Worm (Caenorhabditis elegans) whole organism, L2 larva: Measurements from ENCODE around the gene Y43F8C.9.
A peak's percentile ranks its signal among the peaks of the same experiment; 100 is the strongest.

Experiments
- R02D3.7 ChIP-seq: fragments of 150-350 bp; optimal IDR thresholded peaks from 2 replicates; lab custom pipeline; 2014; ENCODE audit warnings: missing biosample characterization, missing genetic modification characterization
- Y55F3AM.14 ChIP-seq: fragments of 200-800 bp; sonication (Bioruptor generic); optimal IDR thresholded peaks from 2 replicates; lab custom pipeline; 2018; ENCODE audit warnings: mild to moderate bottlenecking, missing genetic modification characterization, missing compliant biosample characterization
- ZK546.5 ChIP-seq: sonication (generic microtip); optimal IDR thresholded peaks from 2 replicates; lab custom pipeline; 2017; ENCODE audit warnings: missing biosample characterization, missing genetic modification characterization
- alr-1 ChIP-seq: fragments of 150-350 bp; optimal IDR thresholded peaks from 2 replicates; lab custom pipeline; 2014; ENCODE audit warnings: missing biosample characterization, missing genetic modification characterization
- blmp-1 ChIP-seq: sonication (generic microtip); optimal IDR thresholded peaks from 2 replicates; lab custom pipeline; 2017; ENCODE audit warnings: missing genetic modification characterization, mild to moderate bottlenecking, missing compliant biosample characterization, antibody characterized with exemption, moderate library complexity; ENCODE audit not compliant: insufficient read depth
- ceh-16 ChIP-seq: fragments of 150-350 bp; optimal IDR thresholded peaks from 2 replicates; lab custom pipeline; 2014; ENCODE audit warnings: missing biosample characterization, missing genetic modification characterization
- ceh-82 ChIP-seq: fragments of 150-350 bp; optimal IDR thresholded peaks from 2 replicates; lab custom pipeline; 2014; ENCODE audit warnings: missing biosample characterization, missing genetic modification characterization
- dmd-4 ChIP-seq: sonication (generic microtip); optimal IDR thresholded peaks from 2 replicates; lab custom pipeline; 2017; ENCODE audit warnings: missing biosample characterization, missing genetic modification characterization
- egl-27 ChIP-seq: sonication (generic microtip); optimal IDR thresholded peaks from 3 replicates; lab custom pipeline; 2017; ENCODE audit warnings: missing biosample characterization, missing genetic modification reagents, missing genetic modification characterization
- elt-3 ChIP-seq: sonication (generic microtip); optimal IDR thresholded peaks from 2 replicates; lab custom pipeline; 2017; ENCODE audit warnings: missing biosample characterization, missing genetic modification characterization
- fos-1 ChIP-seq: fragments of 150-350 bp; optimal IDR thresholded peaks from 2 replicates; lab custom pipeline; 2014; ENCODE audit warnings: missing biosample characterization, missing genetic modification characterization
- gmeb-1 ChIP-seq: fragments of 150-350 bp; optimal IDR thresholded peaks from 2 replicates; lab custom pipeline; 2014; ENCODE audit warnings: missing biosample characterization, missing genetic modification characterization
- lin-13 ChIP-seq: fragments of 150-350 bp; optimal IDR thresholded peaks from 2 replicates; lab custom pipeline; 2014; ENCODE audit warnings: missing biosample characterization, missing genetic modification reagents, missing genetic modification characterization
- lin-39 ChIP-seq: fragments of 150-350 bp; optimal IDR thresholded peaks from 2 replicates; lab custom pipeline; 2014; ENCODE audit warnings: missing biosample characterization, missing genetic modification reagents, missing genetic modification characterization
- lsy-2 ChIP-seq, 2 experiments: fragments of 150-350 bp in 1 of 2; sonication (generic microtip) in 1 of 2; optimal IDR thresholded peaks; 2 replicates each; lab custom pipeline; 2014 to 2017; ENCODE audit warnings: missing biosample characterization in 2 of 2, missing genetic modification characterization in 2 of 2
- mab-5 ChIP-seq: fragments of 150-350 bp; optimal IDR thresholded peaks from 2 replicates; lab custom pipeline; 2014; ENCODE audit warnings: missing biosample characterization, missing genetic modification characterization
- mbf-1 ChIP-seq: sonication (generic microtip); optimal IDR thresholded peaks from 2 replicates; lab custom pipeline; 2017; ENCODE audit warnings: missing biosample characterization, missing genetic modification characterization
- mdl-1 ChIP-seq, 2 experiments: fragments of 150-350 bp in 1 of 2; sonication (generic microtip) in 1 of 2; optimal IDR thresholded peaks; 2 replicates each; lab custom pipeline; 2017; ENCODE audit warnings: missing biosample characterization in 2 of 2, missing genetic modification characterization in 2 of 2
- nhr-10 ChIP-seq: sonication (generic microtip); optimal IDR thresholded peaks from 2 replicates; lab custom pipeline; 2017; ENCODE audit warnings: missing biosample characterization, missing genetic modification characterization
- nhr-11 ChIP-seq: fragments of 150-350 bp; optimal IDR thresholded peaks from 2 replicates; lab custom pipeline; 2014; ENCODE audit warnings: missing biosample characterization, missing genetic modification characterization
- nhr-129 ChIP-seq: fragments of 150-350 bp; optimal IDR thresholded peaks from 2 replicates; lab custom pipeline; 2014; ENCODE audit warnings: missing biosample characterization, missing genetic modification characterization
- nhr-21 ChIP-seq: fragments of 150-350 bp; optimal IDR thresholded peaks from 2 replicates; lab custom pipeline; 2014; ENCODE audit warnings: missing biosample characterization, missing genetic modification characterization
- nhr-237 ChIP-seq: fragments of 150-350 bp; optimal IDR thresholded peaks from 2 replicates; lab custom pipeline; 2014; ENCODE audit warnings: missing biosample characterization, missing genetic modification characterization
- nhr-25 ChIP-seq: fragments of 150-350 bp; sonication (generic microtip); optimal IDR thresholded peaks from 3 replicates; lab custom pipeline; 2014; ENCODE audit warnings: missing biosample characterization, missing genetic modification characterization
- nhr-6 ChIP-seq: fragments of 150-350 bp; optimal IDR thresholded peaks from 2 replicates; lab custom pipeline; 2014; ENCODE audit warnings: missing biosample characterization, missing genetic modification characterization
- nhr-77 ChIP-seq: fragments of 150-350 bp; optimal IDR thresholded peaks from 2 replicates; lab custom pipeline; 2014; ENCODE audit warnings: missing biosample characterization, missing genetic modification characterization
- peb-1 ChIP-seq: fragments of 150-350 bp; optimal IDR thresholded peaks from 2 replicates; lab custom pipeline; 2014; ENCODE audit warnings: missing biosample characterization, missing genetic modification characterization
- sem-4 ChIP-seq: fragments of 150-350 bp; optimal IDR thresholded peaks from 2 replicates; lab custom pipeline; 2014; ENCODE audit warnings: missing biosample characterization, missing genetic modification reagents, missing genetic modification characterization
- skn-1 ChIP-seq: sonication (generic microtip); optimal IDR thresholded peaks from 2 replicates; lab custom pipeline; 2017; ENCODE audit warnings: missing biosample characterization, missing genetic modification characterization
- sma-3 ChIP-seq: sonication (generic microtip); optimal IDR thresholded peaks from 2 replicates; lab custom pipeline; 2016; ENCODE audit warnings: missing genetic modification reagents, missing genetic modification characterization, missing compliant biosample characterization
- unc-39 ChIP-seq: fragments of 150-350 bp; optimal IDR thresholded peaks from 2 replicates; lab custom pipeline; 2014; ENCODE audit warnings: missing biosample characterization, missing genetic modification characterization
- unc-55 ChIP-seq: fragments of 150-350 bp; sonication (generic microtip); optimal IDR thresholded peaks from 3 replicates; lab custom pipeline; 2014; ENCODE audit warnings: missing biosample characterization, missing genetic modification reagents, missing genetic modification characterization
- zag-1 ChIP-seq: fragments of 150-350 bp; optimal IDR thresholded peaks from 2 replicates; lab custom pipeline; 2014; ENCODE audit warnings: missing biosample characterization, missing genetic modification characterization

The Y43F8C.9 gene

DNA sequence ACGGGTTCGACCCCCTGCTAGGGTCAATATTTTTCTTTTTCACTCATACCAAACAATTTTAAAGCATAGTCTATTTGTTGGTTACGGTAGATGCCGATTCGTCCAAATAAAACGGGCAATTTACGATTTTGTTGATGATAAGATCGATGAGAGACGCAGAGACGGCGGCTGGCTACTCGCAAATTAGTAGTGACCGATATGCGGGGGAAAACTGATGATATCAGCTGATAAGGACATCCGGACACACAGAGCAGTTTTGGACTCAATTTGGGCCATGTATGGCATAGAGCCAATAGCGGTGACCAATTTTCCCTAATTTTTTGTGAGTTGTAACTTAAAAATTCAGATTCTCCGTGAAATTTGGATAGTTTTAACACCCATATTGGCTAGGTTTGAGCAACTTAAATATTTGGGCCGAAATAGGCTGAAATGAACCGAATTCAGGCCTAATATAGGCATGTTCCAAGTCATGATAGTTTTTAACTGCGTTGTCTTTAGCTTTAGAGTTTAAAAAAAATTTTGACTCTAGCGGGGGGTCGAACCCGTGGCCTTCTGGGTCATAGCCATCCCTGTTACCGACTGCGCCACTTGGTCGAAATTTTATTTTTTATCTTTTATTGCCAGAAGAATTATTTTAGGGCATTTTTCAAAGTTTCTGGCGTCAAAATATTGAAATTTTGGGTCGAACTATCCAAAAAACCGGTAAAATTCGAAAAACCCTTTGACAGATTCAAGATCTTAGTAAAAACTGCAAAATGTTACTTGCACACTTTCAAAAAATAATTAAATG lies 22.2 kb upstream of the Y43F8C.9 start:
- TF ChIP-seq lsy-2 (tag; optimal IDR thresholded peaks at IDR 0.05; lab: Kevin White, UChicago): peak in 1 of 2 experiments; percentile 9
- TF ChIP-seq Y55F3AM.14 (GFP tag; lab: Kevin White, UChicago): no peak
- TF ChIP-seq lin-13 (GFP tag; lab: Kevin White, UChicago): no peak
- TF ChIP-seq fos-1 (tag; lab: Kevin White, UChicago): no peak
- TF ChIP-seq blmp-1: no peak
- peak; percentile 13 for TF ChIP-seq nhr-129
- TF ChIP-seq sma-3: no peak
- no peak for TF ChIP-seq nhr-10 (tag; lab: Kevin White, UChicago)

DNA sequence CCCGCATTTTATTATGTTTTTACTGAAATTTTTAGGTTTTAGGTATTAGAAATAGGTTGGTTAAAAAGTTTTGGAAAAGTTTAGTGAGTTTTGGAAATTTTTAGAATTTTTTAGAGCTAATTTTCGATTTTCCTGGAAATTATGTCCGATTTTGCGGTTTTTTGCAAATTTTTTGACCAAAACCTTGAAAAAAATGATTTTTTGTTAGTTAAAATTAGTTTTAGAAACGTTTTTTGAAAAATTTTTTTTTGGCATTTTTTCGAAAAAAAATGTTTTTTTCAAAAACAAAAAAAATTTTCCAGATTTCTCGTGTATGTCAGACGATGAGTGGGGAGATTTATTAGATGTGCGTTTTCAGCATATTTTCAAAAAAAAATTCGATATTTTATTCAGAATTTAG lies 21.2 kb upstream of the Y43F8C.9 start, which contains the start of gene dyf-19:
Gene dyf-19 (plus strand): TSS at position 301 of the 400 bp plus-strand sequence.
- no peak for TF ChIP-seq nhr-21 (tag; lab: Kevin White, UChicago)
- no peak for TF ChIP-seq gmeb-1 (tag; lab: Kevin White, UChicago)
- TF ChIP-seq nhr-11: no peak
- no peak for TF ChIP-seq lin-39
- no peak for TF ChIP-seq ZK546.5 (tag; lab: Kevin White, UChicago)
- no peak for TF ChIP-seq mbf-1 (tag; lab: Kevin White, UChicago)
- no peak for TF ChIP-seq zag-1
- TF ChIP-seq mab-5 (tag; lab: Kevin White, UChicago): no peak
- TF ChIP-seq egl-27: no peak
- TF ChIP-seq blmp-1: no peak
- no peak for TF ChIP-seq nhr-77 (tag; lab: Kevin White, UChicago)
- no peak for TF ChIP-seq mdl-1 (tag; optimal IDR thresholded peaks at IDR 0.05; lab: Kevin White, UChicago)
- no peak for TF ChIP-seq nhr-129

DNA sequence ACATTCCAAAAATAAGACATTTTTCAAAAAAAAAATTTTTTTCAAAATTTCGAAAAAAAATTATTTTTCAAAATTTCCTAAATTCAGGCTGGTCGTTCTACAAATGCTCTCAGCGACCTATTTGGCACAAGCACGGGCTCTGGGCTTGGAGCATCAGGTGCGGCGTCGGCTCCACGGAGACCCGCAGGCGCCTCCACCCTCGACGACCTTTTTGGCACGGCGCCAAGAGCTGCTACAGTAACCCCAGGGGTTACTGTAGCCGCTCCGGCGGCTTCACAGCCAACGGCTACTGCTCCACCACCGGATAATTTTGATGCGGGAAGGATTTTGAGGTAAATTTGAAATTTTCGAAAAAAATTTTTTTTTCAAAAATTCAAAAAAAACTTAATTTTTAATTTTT lies 20.2 kb upstream of the Y43F8C.9 start:
- TF ChIP-seq elt-3 (tag; lab: Kevin White, UChicago): no peak
- TF ChIP-seq mdl-1 (tag; optimal IDR thresholded peaks at IDR 0.05; lab: Kevin White, UChicago): no peak
- TF ChIP-seq peb-1 (tag; lab: Kevin White, UChicago): no peak
- no peak for TF ChIP-seq dmd-4 (tag; lab: Kevin White, UChicago)
- no peak for TF ChIP-seq lin-39
- TF ChIP-seq ZK546.5 (tag; lab: Kevin White, UChicago): no peak
- TF ChIP-seq sma-3: no peak
- no peak for TF ChIP-seq nhr-6
- no peak for TF ChIP-seq fos-1 (tag; lab: Kevin White, UChicago)
- TF ChIP-seq nhr-25 (tag; lab: Kevin White, UChicago): no peak
- TF ChIP-seq unc-55 (GFP tag; lab: Kevin White, UChicago): no peak
- no peak for TF ChIP-seq ceh-82
- no peak for TF ChIP-seq unc-39 (tag; lab: Kevin White, UChicago)
- no peak for TF ChIP-seq nhr-21 (tag; lab: Kevin White, UChicago)
- TF ChIP-seq nhr-129: no peak
- TF ChIP-seq egl-27: no peak
- TF ChIP-seq ceh-16 (tag; lab: Kevin White, UChicago): no peak
- TF ChIP-seq sem-4: no peak
- TF ChIP-seq alr-1 (tag; lab: Kevin White, UChicago): no peak
- TF ChIP-seq, all 48 proteins: peak for 0

DNA sequence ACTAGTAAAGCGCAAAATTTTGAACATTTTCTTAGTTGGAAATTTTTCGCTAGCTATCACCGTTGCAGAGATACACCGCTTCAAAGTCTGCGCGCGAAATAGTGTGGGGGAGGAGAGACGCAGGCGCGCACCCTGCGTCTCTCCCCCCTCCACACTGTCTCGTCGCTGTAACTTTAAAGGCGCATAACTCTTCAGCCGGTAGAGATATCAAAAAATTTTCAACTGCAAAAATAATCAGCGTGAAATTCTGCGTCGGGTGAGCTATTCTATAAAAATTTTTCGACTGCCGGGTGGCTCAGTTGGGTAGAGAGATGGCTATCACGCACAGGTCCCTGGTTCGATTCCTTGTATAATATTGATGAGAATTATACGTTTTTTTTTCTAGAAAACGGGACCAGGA lies 16.4 kb upstream of the Y43F8C.9 start:
- TF ChIP-seq nhr-237 (tag; lab: Kevin White, UChicago) (no peak), R02D3.7 (tag; lab: Kevin White, UChicago) (no peak), nhr-21 (tag; lab: Kevin White, UChicago) (no peak), mdl-1 (tag; optimal IDR thresholded peaks at IDR 0.05; lab: Kevin White, UChicago) (no peak), skn-1 (no peak), dmd-4 (tag; lab: Kevin White, UChicago) (no peak)
- TF ChIP-seq, all 48 proteins: peak for 0

DNA sequence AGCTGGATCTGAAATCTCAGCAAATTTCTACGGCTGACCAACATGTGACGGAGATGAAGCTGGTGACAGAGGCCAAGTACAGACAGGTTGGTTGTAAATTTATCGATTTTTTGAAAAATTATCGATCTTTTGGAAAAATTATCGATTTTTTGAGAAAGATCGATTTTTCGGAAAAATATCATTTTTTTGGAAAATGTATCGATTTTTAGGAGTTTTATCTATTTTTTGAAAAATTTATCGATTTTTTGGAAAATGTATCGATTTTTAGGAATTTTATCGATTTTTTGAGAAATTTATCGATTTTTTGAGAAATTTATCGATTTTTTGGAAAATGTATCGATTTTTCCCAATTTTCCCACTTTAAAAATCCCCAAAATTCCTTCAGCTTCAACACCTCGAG lies 15.9 kb upstream of the Y43F8C.9 start:
- TF ChIP-seq fos-1 (tag; lab: Kevin White, UChicago): no peak
